Worm (Caenorhabditis elegans) whole organism, midembryonic: Measurements from ENCODE around the gene C29F7.10.

Experiments used
- T22C8.4 ChIP-seq: fragments of 200-800 bp; sonication (Bioruptor generic); IDR thresholded peaks from 2 replicates; pipeline ENCODE4 v1.3.6; 2022; ENCODE audit warnings: missing genetic modification characterization, missing compliant biosample characterization
- cog-1 ChIP-seq: sonication (generic microtip); optimal IDR thresholded peaks from 2 replicates; lab custom pipeline; 2016; ENCODE audit warnings: missing genetic modification characterization, missing compliant biosample characterization
- flt-1 ChIP-seq: fragments of 200-800 bp; sonication (Bioruptor generic); IDR thresholded peaks from 2 replicates; pipeline ENCODE4 v1.3.6; 2022; ENCODE audit warnings: missing genetic modification characterization, missing compliant biosample characterization
- klf-2 ChIP-seq: fragments of 200-800 bp; sonication (Bioruptor generic); conservative IDR thresholded peaks from 2 replicates; pipeline ENCODE4 v1.3.6; 2022; ENCODE audit warnings: missing genetic modification reagents, missing genetic modification characterization, missing compliant biosample characterization
- med-1 ChIP-seq: sonication (generic microtip); optimal IDR thresholded peaks from 2 replicates; lab custom pipeline; 2017; ENCODE audit warnings: missing genetic modification characterization, mild to moderate bottlenecking, missing compliant biosample characterization, antibody characterized with exemption, missing genetic modification reagents; ENCODE audit not compliant: insufficient read depth
- ref-1 ChIP-seq: fragments of 200-800 bp; sonication (Bioruptor generic); conservative IDR thresholded peaks from 2 replicates; pipeline ENCODE4 v1.3.6; 2022; ENCODE audit warnings: missing genetic modification reagents, missing genetic modification characterization, missing compliant biosample characterization
- tab-1 ChIP-seq: fragments of 200-800 bp; sonication (Bioruptor generic); IDR thresholded peaks from 2 replicates; pipeline ENCODE4 v1.3.6; 2022; ENCODE audit warnings: missing genetic modification characterization, missing compliant biosample characterization
- ztf-23 ChIP-seq: fragments of 200-800 bp; sonication (Bioruptor generic); IDR thresholded peaks from 2 replicates; pipeline ENCODE4 v1.3.6; 2022; ENCODE audit warnings: missing genetic modification reagents, missing genetic modification characterization, missing compliant biosample characterization
- ztf-29 ChIP-seq: fragments of 200-800 bp; sonication (Bioruptor generic); IDR thresholded peaks from 2 replicates; pipeline ENCODE4 v1.3.6; 2022; ENCODE audit warnings: missing genetic modification reagents, missing genetic modification characterization, missing compliant biosample characterization

DNA sequence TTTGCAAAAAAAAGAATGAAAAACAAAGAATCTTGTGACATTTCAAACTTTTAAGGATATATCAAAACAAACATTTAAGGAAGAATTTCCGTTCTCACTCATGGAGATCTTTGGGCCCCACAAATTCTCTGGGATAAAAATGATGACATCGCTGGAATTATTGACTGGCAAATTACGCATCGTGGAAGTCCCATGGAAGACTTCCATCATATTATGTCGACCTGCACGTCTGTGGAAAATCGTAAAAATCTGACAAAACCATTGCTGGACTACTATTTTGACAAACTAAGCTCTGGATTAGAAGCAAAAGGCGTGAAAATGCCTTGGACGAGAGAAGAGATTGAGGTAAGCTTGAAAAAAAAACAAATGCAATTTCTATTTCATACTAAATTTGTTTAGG, 13.8 kb downstream of the C29F7.10 start:
- TF ChIP-seq flt-1 (GFP tag; lab: Robert Waterston, UW) (no peak), tab-1 (GFP tag; lab: Robert Waterston, UW) (no peak), ztf-29 (GFP tag; lab: Robert Waterston, UW) (no peak), T22C8.4 (GFP tag; lab: Robert Waterston, UW) (no peak), cog-1 (tag; lab: Kevin White, UChicago) (no peak), klf-2 (GFP tag; lab: Robert Waterston, UW) (no peak), ref-1 (GFP tag; lab: Robert Waterston, UW) (no peak), med-1 (GFP tag; lab: Kevin White, UChicago) (no peak), ztf-23 (GFP tag; lab: Robert Waterston, UW) (no peak)
